Fruit fly (Drosophila melanogaster): ENCODE data around the gene CG3437.

The CG3437 gene

dm6 chr3L:9441907-9442479 is 15.5 kb downstream of the CG3437 start, which contains the start of the genes Bet3 and Nf-YA (continued):
- peak; percentile 46 for TF ChIP-seq Dp (GFP tag; optimal IDR thresholded peaks at IDR 0.05)
- peak; percentile 48 for TF ChIP-seq CG17361 (GFP tag; IDR thresholded peaks at IDR 0.05)
- TF ChIP-seq CG15269 (tag; optimal IDR thresholded peaks at IDR 0.05), result peak; percentile 39
- peak; percentile 68 for TF ChIP-seq nmo (GFP tag; optimal IDR thresholded peaks at IDR 0.05)
- TF ChIP-seq dati (GFP tag; IDR thresholded peaks at IDR 0.05), result no peak
- TF ChIP-seq her (GFP tag; optimal IDR thresholded peaks at IDR 0.05), result peak; percentile 36
- 0 out of 3 replicates have a peak, but pooled peaks have one; percentile 17 for TF ChIP-seq CG11093 (GFP tag; IDR thresholded peaks at IDR 0.05)
- TF ChIP-seq Fer3 (tag; optimal IDR thresholded peaks at IDR 0.05), result peak; percentile 16
- TF ChIP-seq hth (optimal IDR thresholded peaks at IDR 0.05), result no peak
- TF ChIP-seq lbe (GFP tag; optimal IDR thresholded peaks at IDR 0.05), result peak; percentile 22
- peak; percentile 21 for TF ChIP-seq CG12744 (GFP tag; optimal IDR thresholded peaks at IDR 0.05)
- no peak for TF ChIP-seq CG2875 (GFP tag; optimal IDR thresholded peaks at IDR 0.05)
- TF ChIP-seq CG17612 (GFP tag; IDR thresholded peaks at IDR 0.05), result peak; percentile 43
- TF ChIP-seq Fer2 (tag; optimal IDR thresholded peaks at IDR 0.05), result no peak
- peak; percentile 93 for TF ChIP-seq row (GFP tag; IDR thresholded peaks at IDR 0.05)
- TF ChIP-seq peb (GFP tag; IDR thresholded peaks at IDR 0.05), result no peak
- no peak for TF ChIP-seq CG32767 (GFP tag; IDR thresholded peaks at IDR 0.05)
- TF ChIP-seq mld (GFP tag; IDR thresholded peaks at IDR 0.05; ENCODE audit: partially characterized antibody), result peak; percentile 62; the same call in 1 of the 3 replicates
- peak; percentile 21 for TF ChIP-seq p53 (GFP tag; optimal IDR thresholded peaks at IDR 0.05)
- TF ChIP-seq CG1603 (tag; optimal IDR thresholded peaks at IDR 0.05), result peak; percentile 79
- peak; percentile 80 for TF ChIP-seq CG8290 (GFP tag; optimal IDR thresholded peaks at IDR 0.05)
- peak in 1 of 2 experiments; percentile 73 for TF ChIP-seq CG8290 (tag; optimal IDR thresholded peaks at IDR 0.05)
- peak; percentile 99 for TF ChIP-seq Blimp-1 (GFP tag; optimal IDR thresholded peaks at IDR 0.05)
- peak; percentile 94 for TF ChIP-seq Med (GFP tag)
- peak; percentile 84 for TF ChIP-seq CG14860 (GFP tag; IDR thresholded peaks at IDR 0.05; ENCODE audit: partially characterized antibody)
- TF ChIP-seq dpn (GFP tag; optimal IDR thresholded peaks at IDR 0.05), result peak; percentile 65 to 68
- TF ChIP-seq amos (GFP tag; IDR thresholded peaks at IDR 0.05; ENCODE audit: partially characterized antibody), result peak; percentile 91
- peak; percentile 77 for TF ChIP-seq luna (GFP tag; optimal IDR thresholded peaks at IDR 0.05)
- TF ChIP-seq CG14667 (GFP tag; IDR thresholded peaks at IDR 0.05), result no peak; the same call in 1 of the 2 replicates
- TF ChIP-seq tin (GFP tag; optimal IDR thresholded peaks at IDR 0.05), result peak; percentile 72
- TF ChIP-seq CG8478 (optimal IDR thresholded peaks at IDR 0.05), result no peak
- peak; percentile 92 for TF ChIP-seq sens (GFP tag)
- peak; percentile 29 for TF ChIP-seq shn (GFP tag; optimal IDR thresholded peaks at IDR 0.05)
- no peak for TF ChIP-seq run (tag; optimal IDR thresholded peaks at IDR 0.05)
- peak; percentile 62 for TF ChIP-seq Dad (GFP tag; optimal IDR thresholded peaks at IDR 0.05)
- no peak for TF ChIP-seq klu (GFP tag; IDR thresholded peaks at IDR 0.05)
- TF ChIP-seq ac (GFP tag; optimal IDR thresholded peaks at IDR 0.05), result no peak
- 0 out of 2 replicates have a peak, but pooled peaks have one; percentile 19 for TF ChIP-seq CG4730 (GFP tag; IDR thresholded peaks at IDR 0.05)
- TF ChIP-seq Myb (GFP tag; optimal IDR thresholded peaks at IDR 0.05), result peak; percentile 98
- TF ChIP-seq CG7928 (GFP tag; optimal IDR thresholded peaks at IDR 0.05), result peak; percentile 97
- peak; percentile 0 for TF ChIP-seq Bdp1 (GFP tag; optimal IDR thresholded peaks at IDR 0.05)
- peak in 1 of 3 experiments; percentile 9 for TF ChIP-seq lola (GFP tag; optimal IDR thresholded peaks at IDR 0.05)
- TF ChIP-seq stwl (tag; optimal IDR thresholded peaks at IDR 0.05), result peak; percentile 77
- TF ChIP-seq Stat92E (GFP tag; optimal IDR thresholded peaks at IDR 0.05), result no peak
- no peak for TF ChIP-seq prd (optimal IDR thresholded peaks at IDR 0.05)
- peak; percentile 64; the same call in 2 of the 3 replicates for TF ChIP-seq prd (GFP tag; IDR thresholded peaks at IDR 0.05)
- TF ChIP-seq Doc3 (GFP tag; IDR thresholded peaks at IDR 0.05; ENCODE audit: partially characterized antibody), result peak; percentile 80
- TF ChIP-seq seq (GFP tag; IDR thresholded peaks at IDR 0.05), result no peak
- TF ChIP-seq CG31441 (GFP tag; IDR thresholded peaks at IDR 0.05), result peak; percentile 74
- TF ChIP-seq CG7987 (GFP tag; optimal IDR thresholded peaks at IDR 0.05), result peak; percentile 35
- TF ChIP-seq Ets65A (GFP tag), result peak; percentile 97
